Fruit fly (Drosophila melanogaster): Measurements from ENCODE around the gene CG10516.

Gene CG10516

DNA sequence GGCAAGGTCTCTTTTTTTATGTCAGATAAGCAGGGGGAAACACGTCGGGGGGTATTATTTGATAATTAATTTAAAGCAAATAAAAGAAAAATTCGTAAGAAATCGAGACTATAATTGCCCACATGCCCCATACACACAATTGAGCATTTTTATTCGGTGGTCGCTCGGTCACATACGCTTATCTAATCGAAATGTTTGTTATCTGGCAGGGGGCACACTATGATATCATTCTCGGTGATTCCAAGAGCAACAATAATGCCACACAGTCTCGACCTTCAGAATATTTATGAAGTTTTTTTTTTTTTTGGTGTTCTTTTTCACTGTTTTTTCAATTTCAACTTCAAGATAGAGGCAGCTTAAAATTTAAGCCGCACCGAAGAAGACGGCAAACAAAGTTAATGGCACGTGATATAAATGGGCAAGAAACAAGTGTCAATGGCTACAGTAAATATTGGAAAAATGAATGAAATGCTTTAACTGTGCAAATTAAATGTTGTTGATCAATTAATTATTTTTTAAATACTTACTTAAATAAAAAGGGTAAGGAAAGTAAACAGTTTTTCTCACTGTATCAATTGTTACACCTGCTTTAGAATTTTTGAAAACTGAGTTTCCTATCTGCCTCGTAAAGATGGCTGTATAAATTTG, 31.5 kb downstream of the CG10516 start (continued):
- peak; percentile 93 for TF ChIP-seq cwo (GFP tag; optimal IDR thresholded peaks at IDR 0.05)
- peak; percentile 48 for TF ChIP-seq mirr (GFP tag; optimal IDR thresholded peaks at IDR 0.05)
- no peak for TF ChIP-seq amos (GFP tag; IDR thresholded peaks at IDR 0.05; ENCODE audit: partially characterized antibody)
- TF ChIP-seq ham (GFP tag; IDR thresholded peaks at IDR 0.05), result no peak
- TF ChIP-seq Mrtf (GFP tag; IDR thresholded peaks at IDR 0.05), result no peak; the same call in 2 of the 3 replicates
- TF ChIP-seq kni (GFP tag; optimal IDR thresholded peaks at IDR 0.05), result no peak
- no peak for TF ChIP-seq CG7271 (tag; optimal IDR thresholded peaks at IDR 0.05)
- TF ChIP-seq ewg (GFP tag; optimal IDR thresholded peaks at IDR 0.05), result no peak
- no peak for TF ChIP-seq run (tag; optimal IDR thresholded peaks at IDR 0.05)
- TF ChIP-seq CG9932 (GFP tag; IDR thresholded peaks at IDR 0.05), result no peak
- no peak for TF ChIP-seq yki (optimal IDR thresholded peaks at IDR 0.05)
- no peak for TF ChIP-seq CG14860 (GFP tag; IDR thresholded peaks at IDR 0.05; ENCODE audit: partially characterized antibody)
- TF ChIP-seq Hr3 (GFP tag; optimal IDR thresholded peaks at IDR 0.05), result peak; percentile 12
- no peak for TF ChIP-seq ap (GFP tag; IDR thresholded peaks at IDR 0.05)
- TF ChIP-seq lilli (GFP tag; optimal IDR thresholded peaks at IDR 0.05), result peak; percentile 5
- no peak for TF ChIP-seq ac (GFP tag; optimal IDR thresholded peaks at IDR 0.05)
- TF ChIP-seq CG10565 (GFP tag; optimal IDR thresholded peaks at IDR 0.05), result no peak
- peak; percentile 6 for TF ChIP-seq fd96Cb (tag; optimal IDR thresholded peaks at IDR 0.05)
- peak; percentile 35 for TF ChIP-seq pfk (GFP tag; optimal IDR thresholded peaks at IDR 0.05)
- TF ChIP-seq Gsc (GFP tag; IDR thresholded peaks at IDR 0.05), result no peak
- TF ChIP-seq grau (tag; optimal IDR thresholded peaks at IDR 0.05), result peak; percentile 79
- TF ChIP-seq CG4730 (GFP tag; IDR thresholded peaks at IDR 0.05), result no peak
- TF ChIP-seq Ravus (GFP tag; IDR thresholded peaks at IDR 0.05), result no peak; the same call in 1 of the 2 replicates
- no peak for TF ChIP-seq CG2116 (GFP tag; optimal IDR thresholded peaks at IDR 0.05)
- TF ChIP-seq CG10321 (GFP tag; IDR thresholded peaks at IDR 0.05), result no peak
- peak; percentile 32 for TF ChIP-seq CoRest (tag; optimal IDR thresholded peaks at IDR 0.05)
- TF ChIP-seq caup (GFP tag; optimal IDR thresholded peaks at IDR 0.05; ENCODE audit: severe bottlenecking), result peak; percentile 64
- peak; percentile 48 for TF ChIP-seq grn (GFP tag; optimal IDR thresholded peaks at IDR 0.05)
- TF ChIP-seq row (GFP tag; IDR thresholded peaks at IDR 0.05), result peak; percentile 61; the same call in 2 of the 3 replicates
- peak; percentile 92 for TF ChIP-seq sd (tag; optimal IDR thresholded peaks at IDR 0.05)
- TF ChIP-seq ab (GFP tag; optimal IDR thresholded peaks at IDR 0.05), result no peak
- TF ChIP-seq Ets97D (GFP tag; optimal IDR thresholded peaks at IDR 0.05), result no peak
- no peak for TF ChIP-seq zfh1 (GFP tag; IDR thresholded peaks at IDR 0.05)
- TF ChIP-seq Doc3 (GFP tag; IDR thresholded peaks at IDR 0.05; ENCODE audit: partially characterized antibody), result no peak
- TF ChIP-seq Sry-β (GFP tag; optimal IDR thresholded peaks at IDR 0.05), result no peak
- no peak for TF ChIP-seq aop (GFP tag; IDR thresholded peaks at IDR 0.05)
- no peak for TF ChIP-seq CG3065 (GFP tag; optimal IDR thresholded peaks at IDR 0.05)
- no peak for TF ChIP-seq Dfd (GFP tag; optimal IDR thresholded peaks at IDR 0.05)
- peak; percentile 50 for TF ChIP-seq CG12391 (tag; optimal IDR thresholded peaks at IDR 0.05)
- TF ChIP-seq Spps (tag; optimal IDR thresholded peaks at IDR 0.05), result no peak
- TF ChIP-seq Eip74EF (GFP tag; optimal IDR thresholded peaks at IDR 0.05), result no peak
- no peak for TF ChIP-seq CG12236 (GFP tag; optimal IDR thresholded peaks at IDR 0.05)
- TF ChIP-seq seq (GFP tag; IDR thresholded peaks at IDR 0.05), result peak; percentile 53; the same call in 1 of the 2 replicates
- TF ChIP-seq CG10979 (tag; optimal IDR thresholded peaks at IDR 0.05), result peak; percentile 35
- no peak for TF ChIP-seq Nf-YC (tag; optimal IDR thresholded peaks at IDR 0.05)
- TF ChIP-seq CG33213 (GFP tag; optimal IDR thresholded peaks at IDR 0.05), result no peak
- no peak for TF ChIP-seq CG5953 (GFP tag; IDR thresholded peaks at IDR 0.05)
- no peak for TF ChIP-seq Dp (GFP tag; optimal IDR thresholded peaks at IDR 0.05)
- TF ChIP-seq az2 (GFP tag; optimal IDR thresholded peaks at IDR 0.05), result no peak
- TF ChIP-seq CG34422 (GFP tag; IDR thresholded peaks at IDR 0.05), result no peak

Data from whole organism, embryonic.